Fruit fly (Drosophila melanogaster) whole organism, embryonic: ENCODE measurements around the gene Sec24CD.

ENCODE experiments used
- BEAF-32 ChIP-seq: fragments of 200-800 bp; sonication (Bioruptor generic); optimal IDR thresholded peaks from 3 replicates; lab custom pipeline; 2017; ENCODE audit warnings: missing biosample characterization, missing genetic modification characterization, mild to moderate bottlenecking, moderate library complexity, missing genetic modification reagents
- BtbVII ChIP-seq: fragments of 200-800 bp; sonication (Bioruptor generic); optimal IDR thresholded peaks from 3 replicates; lab custom pipeline; 2017; ENCODE audit warnings: missing biosample characterization, mild to moderate bottlenecking, missing genetic modification characterization
- CG10209 ChIP-seq: fragments of 200-800 bp; sonication (Bioruptor generic); optimal IDR thresholded peaks from 3 replicates; lab custom pipeline; 2017; ENCODE audit warnings: missing biosample characterization, mild to moderate bottlenecking, missing genetic modification characterization, missing genetic modification reagents
- CG10431 ChIP-seq: fragments of 200-800 bp; sonication (Bioruptor generic); optimal IDR thresholded peaks from 3 replicates; lab custom pipeline; 2018; ENCODE audit warnings: missing biosample characterization, mild to moderate bottlenecking, missing genetic modification characterization
- CG10654 ChIP-seq: fragments of 200-800 bp; sonication (Bioruptor generic); optimal IDR thresholded peaks from 2 replicates; lab custom pipeline; 2016; ENCODE audit warnings: missing biosample characterization, missing genetic modification characterization
- CG11504 ChIP-seq: fragments of 200-800 bp; sonication (Bioruptor generic); optimal IDR thresholded peaks from 3 replicates; lab custom pipeline; 2019; ENCODE audit warnings: missing biosample characterization, mild to moderate bottlenecking, missing genetic modification characterization, moderate library complexity
- CG11723 ChIP-seq: fragments of 200-800 bp; sonication (Bioruptor generic); optimal IDR thresholded peaks from 2 replicates; lab custom pipeline; 2017; ENCODE audit warnings: missing biosample characterization, mild to moderate bottlenecking, missing genetic modification characterization
- CG12769 ChIP-seq: fragments of 200-800 bp; sonication (Bioruptor generic); optimal IDR thresholded peaks from 2 replicates; lab custom pipeline; 2019; ENCODE audit warnings: missing biosample characterization, mild to moderate bottlenecking, missing genetic modification characterization, moderate library complexity
- CG16813 ChIP-seq: fragments of 200-800 bp; sonication (Bioruptor generic); IDR thresholded peaks from 3 replicates; pipeline ENCODE4 v1.3.6; 2022; ENCODE audit warnings: missing biosample characterization, missing genetic modification characterization; ENCODE audit not compliant: partially characterized antibody
- CG17385 ChIP-seq: fragments of 200-800 bp; sonication (Bioruptor generic); optimal IDR thresholded peaks from 3 replicates; lab custom pipeline; 2018; ENCODE audit warnings: missing biosample characterization, mild to moderate bottlenecking, missing genetic modification characterization
- CG30403 ChIP-seq: fragments of 200-800 bp; sonication (Bioruptor generic); optimal IDR thresholded peaks from 3 replicates; lab custom pipeline; 2016; ENCODE audit warnings: missing biosample characterization, missing genetic modification characterization
- CG3995 ChIP-seq: fragments of 200-800 bp; sonication (Bioruptor generic); optimal IDR thresholded peaks from 3 replicates; lab custom pipeline; 2016; ENCODE audit warnings: missing biosample characterization, missing genetic modification characterization
- CG4424 ChIP-seq: fragments of 200-800 bp; sonication (Bioruptor generic); optimal IDR thresholded peaks from 3 replicates; lab custom pipeline; 2016; ENCODE audit warnings: missing biosample characterization, missing genetic modification characterization
- CG5953 ChIP-seq: fragments of 200-800 bp; sonication (Bioruptor generic); IDR thresholded peaks from 2 replicates; pipeline ENCODE4 v1.3.6; 2022; ENCODE audit warnings: missing biosample characterization, missing genetic modification characterization
- CG6765 ChIP-seq: fragments of 200-800 bp; sonication (Bioruptor generic); optimal IDR thresholded peaks from 3 replicates; lab custom pipeline; 2017; ENCODE audit warnings: missing biosample characterization, mild to moderate bottlenecking, missing genetic modification characterization
- CG7357 ChIP-seq: fragments of 200-800 bp; sonication (Bioruptor generic); IDR thresholded peaks from 3 replicates; pipeline ENCODE4 v1.3.6; 2022; ENCODE audit warnings: missing biosample characterization, missing genetic modification characterization
- CG7839 ChIP-seq: fragments of 200-800 bp; sonication (Bioruptor generic); optimal IDR thresholded peaks from 3 replicates; lab custom pipeline; 2018; ENCODE audit warnings: missing biosample characterization, mild to moderate bottlenecking, missing genetic modification characterization, moderate library complexity
- CG8388 ChIP-seq: fragments of 200-800 bp; sonication (Bioruptor generic); optimal IDR thresholded peaks from 2 replicates; lab custom pipeline; 2019; ENCODE audit warnings: missing biosample characterization, mild to moderate bottlenecking, missing genetic modification characterization, moderate library complexity
- CG9609 ChIP-seq: fragments of 200-800 bp; sonication (Bioruptor generic); optimal IDR thresholded peaks from 3 replicates; lab custom pipeline; 2016; ENCODE audit warnings: missing biosample characterization, missing genetic modification characterization
- Chrac-16 ChIP-seq: fragments of 200-800 bp; sonication (Bioruptor generic); optimal IDR thresholded peaks from 3 replicates; lab custom pipeline; 2016; ENCODE audit warnings: missing biosample characterization, missing genetic modification characterization
- ERR ChIP-seq: fragments of 200-800 bp; sonication (Bioruptor generic); optimal IDR thresholded peaks from 2 replicates; lab custom pipeline; 2016; ENCODE audit warnings: missing biosample characterization, missing genetic modification characterization
- Hr3 ChIP-seq: fragments of 200-800 bp; sonication (Bioruptor generic); optimal IDR thresholded peaks from 3 replicates; lab custom pipeline; 2016; ENCODE audit warnings: missing biosample characterization, missing genetic modification characterization
- Hr51 ChIP-seq, 2 experiments: fragments of 200-800 bp; sonication (Bioruptor generic); optimal IDR thresholded peaks; 2 replicates in 1 of 2; 3 replicates in 1 of 2; lab custom pipeline; 2016 to 2018; ENCODE audit warnings: missing biosample characterization in 2 of 2, missing genetic modification characterization in 2 of 2, mild to moderate bottlenecking in 1 of 2, moderate library complexity in 1 of 2
- Lhr ChIP-seq: fragments of 200-800 bp; sonication (Bioruptor generic); optimal IDR thresholded peaks from 3 replicates; lab custom pipeline; 2017; ENCODE audit warnings: mild to moderate bottlenecking, missing biosample characterization, missing genetic modification reagents, missing genetic modification characterization
- MBD-R2 ChIP-seq: fragments of 200-800 bp; sonication (Bioruptor generic); IDR thresholded peaks from 2 replicates; pipeline ENCODE4 v1.3.6; 2022; ENCODE audit warnings: missing biosample characterization, missing genetic modification characterization
- Ssrp ChIP-seq: fragments of 200-800 bp; sonication (Bioruptor generic); optimal IDR thresholded peaks from 2 replicates; lab custom pipeline; 2018; ENCODE audit warnings: missing biosample characterization, mild to moderate bottlenecking, missing genetic modification characterization, moderate library complexity
- Stat92E ChIP-seq, 3 experiments: fragments of >200 bp in 2 of 3; fragments of 200-800 bp in 1 of 3; sonication (Bioruptor generic) in 1 of 3; optimal IDR thresholded peaks; 2 replicates each; lab custom pipeline; 2017 to 2019; ENCODE audit warnings: missing biosample characterization in 3 of 3, missing genetic modification characterization in 3 of 3, mild to moderate bottlenecking in 1 of 3, moderate library complexity in 1 of 3
- Vsx1 ChIP-seq: fragments of 200-800 bp; sonication (Bioruptor generic); optimal IDR thresholded peaks from 2 replicates; lab custom pipeline; 2017; ENCODE audit warnings: missing biosample characterization, mild to moderate bottlenecking, missing genetic modification characterization, missing genetic modification reagents
- ab ChIP-seq: fragments of 200-800 bp; sonication (Bioruptor generic); optimal IDR thresholded peaks from 2 replicates; lab custom pipeline; 2016; ENCODE audit warnings: missing biosample characterization, missing genetic modification characterization
- ap ChIP-seq: fragments of 200-800 bp; sonication (Bioruptor generic); IDR thresholded peaks from 2 replicates; pipeline ENCODE4 v1.3.6; 2022; ENCODE audit warnings: missing biosample characterization, missing genetic modification characterization
- bcd ChIP-seq: fragments of 200-800 bp; sonication (Bioruptor generic); optimal IDR thresholded peaks from 2 replicates; lab custom pipeline; 2017; ENCODE audit warnings: missing biosample characterization, mild to moderate bottlenecking, missing genetic modification characterization
- cg ChIP-seq: fragments of 200-800 bp; sonication (Bioruptor generic); optimal IDR thresholded peaks from 3 replicates; lab custom pipeline; 2019; ENCODE audit warnings: missing biosample characterization, mild to moderate bottlenecking, missing genetic modification characterization, moderate library complexity
- corto ChIP-seq: fragments of 200-800 bp; sonication (Bioruptor generic); optimal IDR thresholded peaks from 2 replicates; lab custom pipeline; 2016; ENCODE audit warnings: missing biosample characterization, mild to moderate bottlenecking, missing genetic modification characterization, moderate library complexity
- crc ChIP-seq: fragments of 200-800 bp; sonication (Bioruptor generic); optimal IDR thresholded peaks from 2 replicates; lab custom pipeline; 2016; ENCODE audit warnings: missing biosample characterization, missing genetic modification characterization
- cwo ChIP-seq: fragments of 200-800 bp; sonication (Bioruptor generic); optimal IDR thresholded peaks from 3 replicates; lab custom pipeline; 2017; ENCODE audit warnings: missing biosample characterization, missing genetic modification characterization, mild to moderate bottlenecking, moderate library complexity, missing genetic modification reagents
- ewg ChIP-seq: fragments of 200-800 bp; sonication (Bioruptor generic); optimal IDR thresholded peaks from 3 replicates; lab custom pipeline; 2017; ENCODE audit warnings: mild to moderate bottlenecking, missing biosample characterization, missing genetic modification reagents, missing genetic modification characterization
- fd3F ChIP-seq: fragments of 200-800 bp; sonication (Bioruptor generic); optimal IDR thresholded peaks from 2 replicates; lab custom pipeline; 2018; ENCODE audit warnings: missing biosample characterization, mild to moderate bottlenecking, missing genetic modification characterization, moderate library complexity
- fd96Cb ChIP-seq: fragments of 200-800 bp; sonication (Bioruptor generic); optimal IDR thresholded peaks from 2 replicates; lab custom pipeline; 2018; ENCODE audit warnings: missing biosample characterization, mild to moderate bottlenecking, missing genetic modification characterization, moderate library complexity
- gce ChIP-seq: fragments of 200-800 bp; sonication (Bioruptor generic); IDR thresholded peaks from 3 replicates; pipeline ENCODE4 v1.3.6; 2022; ENCODE audit warnings: missing biosample characterization, missing genetic modification characterization
- grn ChIP-seq: fragments of 200-800 bp; sonication (Bioruptor generic); optimal IDR thresholded peaks from 3 replicates; lab custom pipeline; 2017; ENCODE audit warnings: missing biosample characterization, missing genetic modification characterization
- org-1 ChIP-seq: fragments of 200-800 bp; sonication (Bioruptor generic); optimal IDR thresholded peaks from 2 replicates; lab custom pipeline; 2017; ENCODE audit warnings: missing biosample characterization, missing genetic modification characterization
- pros ChIP-seq: fragments of 200-800 bp; sonication (Bioruptor generic); optimal IDR thresholded peaks from 3 replicates; lab custom pipeline; 2019; ENCODE audit warnings: missing biosample characterization, mild to moderate bottlenecking, missing genetic modification characterization, moderate library complexity
- run ChIP-seq: fragments of 200-800 bp; sonication (Bioruptor generic); optimal IDR thresholded peaks from 3 replicates; lab custom pipeline; 2018; ENCODE audit warnings: missing biosample characterization, mild to moderate bottlenecking, missing genetic modification characterization
- salm ChIP-seq: fragments of 200-800 bp; sonication (Bioruptor generic); optimal IDR thresholded peaks from 2 replicates; lab custom pipeline; 2018; ENCODE audit warnings: missing biosample characterization, mild to moderate bottlenecking, missing genetic modification characterization
- sc ChIP-seq, 3 experiments: fragments of >200 bp in 2 of 3; fragments of 200-800 bp in 1 of 3; sonication (Bioruptor generic) in 1 of 3; optimal IDR thresholded peaks; 2 replicates in 2 of 3; 3 replicates in 1 of 3; lab custom pipeline; 2017; ENCODE audit warnings: mild to moderate bottlenecking in 1 of 3, missing biosample characterization in 1 of 3, missing genetic modification characterization in 1 of 3, missing genetic modification reagents in 1 of 3
- sens ChIP-seq: fragments of 200-800 bp; sonication (Bioruptor generic); peaks from one replicate; lab custom pipeline; 2016; ENCODE audit warnings: missing biosample characterization, missing genetic modification characterization
- sisA ChIP-seq: fragments of 200-800 bp; sonication (Bioruptor generic); IDR thresholded peaks from 2 replicates; pipeline ENCODE4 v1.3.6; 2022; ENCODE audit warnings: missing biosample characterization, missing genetic modification characterization
- zen ChIP-seq: fragments of 200-800 bp; sonication (Bioruptor generic); optimal IDR thresholded peaks from 3 replicates; lab custom pipeline; 2018; ENCODE audit warnings: missing biosample characterization, mild to moderate bottlenecking, missing genetic modification characterization, moderate library complexity

Sec24CD gene

DNA sequence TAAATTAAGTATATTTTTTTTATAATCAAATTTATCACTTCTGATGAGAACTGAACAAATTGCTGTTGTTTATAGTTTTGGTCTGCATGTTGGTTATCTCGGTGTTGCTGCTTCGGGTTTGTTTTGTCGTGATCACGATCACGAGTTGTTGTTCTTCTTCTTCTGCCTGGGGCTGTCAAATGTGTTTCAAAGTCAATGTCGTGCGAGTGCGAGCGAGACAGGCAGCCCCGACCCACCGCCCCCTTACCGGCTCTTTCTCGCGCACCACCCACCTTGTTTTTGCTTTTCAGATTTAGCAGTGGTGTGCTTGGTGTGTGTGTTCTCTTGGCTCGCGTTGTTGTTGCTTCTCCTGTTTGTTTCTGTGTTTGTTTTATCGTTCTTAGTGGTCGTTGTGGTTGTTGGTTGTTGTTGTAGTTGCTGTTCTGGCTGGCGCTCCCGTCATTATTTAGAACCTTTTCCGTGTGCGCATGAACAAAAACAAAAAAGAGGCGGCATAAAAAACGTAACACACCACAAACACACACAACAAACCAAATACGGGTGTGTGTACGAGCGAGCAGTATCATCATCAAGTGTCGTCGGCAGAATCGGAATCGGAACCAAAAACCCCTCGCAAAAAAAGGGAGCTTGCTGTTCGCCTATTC lies 39.0 kb downstream of the Sec24CD start, which contains the start of gene COX7AL2:
Gene COX7AL2 (minus strand): TSS at position 438 of the 644 bp plus-strand sequence.
- peak in 1 of 3 experiments; percentile 70 for TF ChIP-seq Stat92E (GFP tag; optimal IDR thresholded peaks at IDR 0.05; lab: Kevin White, UChicago)
- peak; percentile 59 for TF ChIP-seq BEAF-32
- no peak for TF ChIP-seq Lhr (GFP tag; lab: Kevin White, UChicago)
- peak in 1 of 2 experiments; percentile 11 for TF ChIP-seq Hr51 (GFP tag; optimal IDR thresholded peaks at IDR 0.05; lab: Kevin White, UChicago)
- TF ChIP-seq Vsx1 (GFP tag; lab: Kevin White, UChicago) = peak; percentile 91
- TF ChIP-seq ap (GFP tag; lab: Robert Waterston, UW) = no peak
- TF ChIP-seq CG12769 (tag; lab: Kevin White, UChicago) = peak; percentile 71
- TF ChIP-seq CG4424 (GFP tag; lab: Kevin White, UChicago) = peak; percentile 37
- no peak for TF ChIP-seq CG10654
- peak; percentile 15 for TF ChIP-seq Chrac-16 (GFP tag; lab: Kevin White, UChicago)
- TF ChIP-seq sens (GFP tag; lab: Kevin White, UChicago) = peak; percentile 22
- no peak for TF ChIP-seq BtbVII
- no peak for TF ChIP-seq ab (GFP tag; lab: Kevin White, UChicago)
- TF ChIP-seq CG11504 (tag; lab: Kevin White, UChicago) = peak; percentile 26
- peak; percentile 12 for TF ChIP-seq corto (GFP tag; lab: Kevin White, UChicago)
- no peak for TF ChIP-seq fd96Cb
- peak; percentile 31 for TF ChIP-seq CG6765
- TF ChIP-seq grn = peak; percentile 53
- no peak for TF ChIP-seq MBD-R2
- no peak for TF ChIP-seq org-1 (GFP tag; lab: Kevin White, UChicago)
- peak; percentile 89 for TF ChIP-seq cwo (GFP tag; lab: Kevin White, UChicago)
- no peak for TF ChIP-seq crc (GFP tag; lab: Kevin White, UChicago)
- TF ChIP-seq Hr3 = no peak
- no peak for TF ChIP-seq fd3F (GFP tag; lab: Kevin White, UChicago)
- no peak for TF ChIP-seq sc (optimal IDR thresholded peaks at IDR 0.05; lab: Kevin White, UChicago)
- TF ChIP-seq sc (GFP tag; optimal IDR thresholded peaks at IDR 0.05; lab: Kevin White, UChicago) = peak; percentile 19
- TF ChIP-seq salm (tag; lab: Kevin White, UChicago) = no peak
- peak; percentile 20 for TF ChIP-seq run
- peak; percentile 35 for TF ChIP-seq CG10431 (GFP tag; lab: Kevin White, UChicago)
- peak; percentile 95 for TF ChIP-seq CG17385 (GFP tag; lab: Kevin White, UChicago)
- TF ChIP-seq bcd (GFP tag; lab: Kevin White, UChicago) = peak; percentile 36
- no peak for TF ChIP-seq gce (GFP tag; lab: Robert Waterston, UW)
- TF ChIP-seq cg (GFP tag; lab: Kevin White, UChicago) = peak; percentile 55
- TF ChIP-seq CG5953 (GFP tag; lab: Robert Waterston, UW) = no peak
- TF ChIP-seq CG7839 (tag; lab: Kevin White, UChicago) = no peak
- no peak for TF ChIP-seq sisA (GFP tag; lab: Robert Waterston, UW)
- TF ChIP-seq CG3995 = peak; percentile 86
- peak; percentile 20 for TF ChIP-seq ewg (GFP tag; lab: Kevin White, UChicago)
- TF ChIP-seq CG11723 (GFP tag; lab: Kevin White, UChicago) = no peak
- TF ChIP-seq CG16813 (GFP tag; lab: Robert Waterston, UW) = no peak
- TF ChIP-seq CG8388 (GFP tag; lab: Kevin White, UChicago) = no peak
- peak; percentile 39 for TF ChIP-seq CG30403 (GFP tag; lab: Kevin White, UChicago)
- TF ChIP-seq CG9609 = no peak
- peak; percentile 22 for TF ChIP-seq CG10209 (GFP tag; lab: Kevin White, UChicago)
- TF ChIP-seq pros = no peak
- TF ChIP-seq zen (tag; lab: Kevin White, UChicago) = no peak
- 0 out of 3 replicates have a peak, but pooled peaks have one; percentile 11 for TF ChIP-seq CG7357
- TF ChIP-seq Ssrp (tag; lab: Kevin White, UChicago) = no peak
- TF ChIP-seq ERR (GFP tag; lab: Kevin White, UChicago) = peak; percentile 51
